Fruit fly (Drosophila melanogaster): ENCODE measurements around the gene msd5.

Gene msd5

dm6 chr3L:1302950-1303352 is 30.0 kb downstream of the msd5 start (continued):
- TF ChIP-seq Bteb2 (GFP tag; optimal IDR thresholded peaks at IDR 0.05) (no peak), scrt (GFP tag; optimal IDR thresholded peaks at IDR 0.05) (peak; percentile 65), CG2678 (tag; optimal IDR thresholded peaks at IDR 0.05) (no peak), toy (GFP tag; IDR thresholded peaks at IDR 0.05) (no peak), dmrt99B (tag; optimal IDR thresholded peaks at IDR 0.05) (no peak)

- TF ChIP-seq CG15601 (tag; optimal IDR thresholded peaks at IDR 0.05) (peak; percentile 17), knrl (GFP tag; IDR thresholded peaks at IDR 0.05; ENCODE audit: partially characterized antibody) (peak; percentile 38; the same call in 1 of the 3 replicates), CG4617 (GFP tag; optimal IDR thresholded peaks at IDR 0.05; ENCODE audit: borderline replicate concordance) (peak; percentile 78), sd (tag; optimal IDR thresholded peaks at IDR 0.05) (peak; percentile 18), trh (GFP tag; optimal IDR thresholded peaks at IDR 0.05) (no peak), CG13287 (GFP tag; IDR thresholded peaks at IDR 0.05; ENCODE audit: partially characterized antibody) (peak; percentile 19; the same call in 1 of the 2 replicates), CG14710 (tag; optimal IDR thresholded peaks at IDR 0.05) (peak; percentile 76), CG2889 (GFP tag; IDR thresholded peaks at IDR 0.05) (no peak), Dad (GFP tag; optimal IDR thresholded peaks at IDR 0.05) (no peak), CG12659 (GFP tag; optimal IDR thresholded peaks at IDR 0.05) (peak; percentile 72), twi (tag; optimal IDR thresholded peaks at IDR 0.05) (peak; percentile 31), fd3F (GFP tag; optimal IDR thresholded peaks at IDR 0.05) (no peak), CG30020 (tag; optimal IDR thresholded peaks at IDR 0.05) (peak; percentile 79), CG14860 (GFP tag; IDR thresholded peaks at IDR 0.05; ENCODE audit: partially characterized antibody) (0 out of 3 replicates have a peak, but pooled peaks have one; percentile 21), sug (tag; optimal IDR thresholded peaks at IDR 0.05) (peak; percentile 37), CG12942 (GFP tag; optimal IDR thresholded peaks at IDR 0.05) (no peak), Dp (GFP tag; optimal IDR thresholded peaks at IDR 0.05) (peak; percentile 76), gro (GFP tag; optimal IDR thresholded peaks at IDR 0.05) (no peak), CG3407 (GFP tag; optimal IDR thresholded peaks at IDR 0.05) (no peak), hkb (optimal IDR thresholded peaks at IDR 0.05) (peak; percentile 93), hkb (GFP tag; IDR thresholded peaks at IDR 0.05) (no peak), tio (GFP tag; optimal IDR thresholded peaks at IDR 0.05) (no peak), CG1603 (tag; optimal IDR thresholded peaks at IDR 0.05) (peak; percentile 40), gcm (GFP tag; optimal IDR thresholded peaks at IDR 0.05) (no peak), CG33213 (GFP tag; optimal IDR thresholded peaks at IDR 0.05) (peak; percentile 7), Jarid2 (GFP tag; optimal IDR thresholded peaks at IDR 0.05) (no peak), ara (GFP tag; IDR thresholded peaks at IDR 0.05) (no peak), jumu (GFP tag; optimal IDR thresholded peaks at IDR 0.05) (no peak), MBD-R2 (GFP tag; IDR thresholded peaks at IDR 0.05) (peak; percentile 63), Lhr (GFP tag; optimal IDR thresholded peaks at IDR 0.05) (peak; percentile 72), E2f2 (GFP tag; IDR thresholded peaks at IDR 0.05) (peak; percentile 80), dpn (GFP tag; optimal IDR thresholded peaks at IDR 0.05) (peak in 1 of 2 experiments; percentile 11), CoRest (tag; optimal IDR thresholded peaks at IDR 0.05) (peak; percentile 65), Opbp (GFP tag; IDR thresholded peaks at IDR 0.05; ENCODE audit: partially characterized antibody) (0 out of 3 replicates have a peak, but pooled peaks have one; percentile 16), YL-1 (GFP tag; optimal IDR thresholded peaks at IDR 0.05) (peak; percentile 90), CG13624 (GFP tag; optimal IDR thresholded peaks at IDR 0.05) (no peak), CG18599 (GFP tag; optimal IDR thresholded peaks at IDR 0.05) (no peak), Hr51 (GFP tag; optimal IDR thresholded peaks at IDR 0.05) (no peak), caup (GFP tag; optimal IDR thresholded peaks at IDR 0.05; ENCODE audit: severe bottlenecking) (no peak), nmo (GFP tag; optimal IDR thresholded peaks at IDR 0.05) (peak; percentile 74), kah (GFP tag; optimal IDR thresholded peaks at IDR 0.05) (no peak)
These were observed 30.6 kb downstream of the msd5 start, which contains the start of the genes Rac1 and Acat2 for dm6 chr3L:1302234-1302949. Gene Rac1 (minus strand): TSS chr3L:1302683. Gene Acat2 (plus strand): TSS chr3L:1302944.

All from whole organism, embryonic.